Fruit fly (Drosophila melanogaster) whole organism, adult: ENCODE results near the gene Hakai.

Source experiments
- CG11617 ChIP-seq: fragments of 200-800 bp; sonication (Bioruptor generic); optimal IDR thresholded peaks from 2 replicates; lab custom pipeline; 2017; ENCODE audit warnings: mild to moderate bottlenecking, missing biosample characterization, missing genetic modification reagents, missing genetic modification characterization
- CG12768 ChIP-seq: fragments of 200-800 bp; sonication (Bioruptor generic); optimal IDR thresholded peaks from 2 replicates; lab custom pipeline; 2017; ENCODE audit warnings: missing biosample characterization, missing genetic modification characterization, mild to moderate bottlenecking, moderate library complexity, missing genetic modification reagents
- CG14711 ChIP-seq: fragments of 200-800 bp; sonication (Bioruptor generic); optimal IDR thresholded peaks from 2 replicates; lab custom pipeline; 2018; ENCODE audit warnings: missing biosample characterization, mild to moderate bottlenecking, missing genetic modification characterization, moderate library complexity
- CG1620 ChIP-seq: fragments of 200-800 bp; sonication (Bioruptor generic); optimal IDR thresholded peaks from 2 replicates; lab custom pipeline; 2016; ENCODE audit warnings: missing biosample characterization, missing genetic modification characterization
- CG33017 ChIP-seq: fragments of 200-800 bp; sonication (Bioruptor generic); optimal IDR thresholded peaks from 2 replicates; lab custom pipeline; 2018; ENCODE audit warnings: missing biosample characterization, mild to moderate bottlenecking, missing genetic modification characterization, moderate library complexity
- CG5204 ChIP-seq: fragments of 200-800 bp; sonication (Bioruptor generic); optimal IDR thresholded peaks from 2 replicates; lab custom pipeline; 2016; ENCODE audit warnings: missing biosample characterization, missing genetic modification characterization
- CG7045 ChIP-seq: fragments of 200-800 bp; sonication (Bioruptor generic); optimal IDR thresholded peaks from 2 replicates; lab custom pipeline; 2017; ENCODE audit warnings: missing biosample characterization, mild to moderate bottlenecking, missing genetic modification characterization
- CG7101 ChIP-seq: fragments of 200-800 bp; sonication (Bioruptor generic); optimal IDR thresholded peaks from 2 replicates; lab custom pipeline; 2018; ENCODE audit warnings: missing biosample characterization, mild to moderate bottlenecking, missing genetic modification characterization, moderate library complexity
- Clk ChIP-seq: fragments of 200-800 bp; sonication (Bioruptor generic); optimal IDR thresholded peaks from 2 replicates; lab custom pipeline; 2017; ENCODE audit warnings: missing biosample characterization, missing genetic modification characterization
- Crg-1 ChIP-seq: fragments of 200-800 bp; sonication (Bioruptor generic); optimal IDR thresholded peaks from 2 replicates; lab custom pipeline; 2016; ENCODE audit warnings: missing biosample characterization, missing genetic modification characterization
- Hr96 ChIP-seq: fragments of 200-800 bp; sonication (Bioruptor generic); optimal IDR thresholded peaks from 2 replicates; lab custom pipeline; 2016; ENCODE audit warnings: missing biosample characterization, missing genetic modification characterization
- Mnt ChIP-seq: fragments of 200-800 bp; sonication (Bioruptor generic); optimal IDR thresholded peaks from 2 replicates; lab custom pipeline; 2016; ENCODE audit warnings: missing biosample characterization, mild to moderate bottlenecking, missing genetic modification characterization
- bab1 ChIP-seq: fragments of 200-800 bp; sonication (Bioruptor generic); optimal IDR thresholded peaks from 3 replicates; lab custom pipeline; 2019; ENCODE audit warnings: missing biosample characterization, mild to moderate bottlenecking, missing genetic modification characterization, moderate library complexity
- cic ChIP-seq: fragments of 200-800 bp; sonication (Bioruptor generic); optimal IDR thresholded peaks from 2 replicates; lab custom pipeline; 2017; ENCODE audit warnings: missing biosample characterization, mild to moderate bottlenecking, missing genetic modification characterization, moderate library complexity
- cnc ChIP-seq, 2 experiments: fragments of >200 bp; optimal IDR thresholded peaks; 2 replicates each; lab custom pipeline; 2017
- kay ChIP-seq: fragments of 200-800 bp; sonication (Bioruptor generic); peaks from one replicate; lab custom pipeline; 2016; ENCODE audit warnings: missing biosample characterization, missing genetic modification characterization, borderline replicate concordance
- ovo ChIP-seq: fragments of 200-800 bp; sonication (Bioruptor generic); optimal IDR thresholded peaks from 2 replicates; lab custom pipeline; 2016; ENCODE audit warnings: missing biosample characterization, missing genetic modification characterization
- pad ChIP-seq: fragments of 200-800 bp; sonication (Bioruptor generic); optimal IDR thresholded peaks from 3 replicates; lab custom pipeline; 2017; ENCODE audit warnings: missing biosample characterization, missing genetic modification characterization, mild to moderate bottlenecking, moderate library complexity, missing genetic modification reagents
- tj ChIP-seq: fragments of 200-800 bp; sonication (Bioruptor generic); optimal IDR thresholded peaks from 3 replicates; lab custom pipeline; 2017; ENCODE audit warnings: missing biosample characterization, mild to moderate bottlenecking, missing genetic modification characterization, moderate library complexity
- toe ChIP-seq: fragments of 200-800 bp; sonication (Bioruptor generic); optimal IDR thresholded peaks from 2 replicates; lab custom pipeline; 2016; ENCODE audit warnings: missing biosample characterization, missing genetic modification characterization

Gene Hakai

dm6 chr2L:19582185-19582584 is at the start of gene Hakai:
TSS of gene Hakai (minus strand) at chr2L:19582474.
- TF ChIP-seq ovo (GFP tag; lab: Kevin White, UChicago) (no peak), Crg-1 (GFP tag; lab: Kevin White, UChicago) (peak; percentile 37), CG11617 (GFP tag; lab: Kevin White, UChicago) (peak; percentile 48), Hr96 (GFP tag; lab: Kevin White, UChicago) (peak; percentile 78), CG12768 (GFP tag; lab: Kevin White, UChicago) (peak; percentile 65), CG7101 (tag; lab: Kevin White, UChicago) (peak; percentile 46), CG5204 (GFP tag; lab: Kevin White, UChicago) (no peak), Mnt (peak; percentile 38), toe (GFP tag; lab: Kevin White, UChicago) (peak; percentile 74), Clk (GFP tag; lab: Kevin White, UChicago) (peak; percentile 27), tj (GFP tag; lab: Kevin White, UChicago) (peak; percentile 70), kay (GFP tag; lab: Kevin White, UChicago) (no peak), pad (GFP tag; lab: Kevin White, UChicago) (peak; percentile 48), cnc (optimal IDR thresholded peaks at IDR 0.05; lab: Kevin White, UChicago) (no peak), CG14711 (tag; lab: Kevin White, UChicago) (peak; percentile 95), CG33017 (no peak), cic (GFP tag; lab: Kevin White, UChicago) (peak; percentile 6), CG7045 (peak; percentile 67), CG1620 (GFP tag; lab: Kevin White, UChicago) (peak; percentile 63), bab1 (GFP tag; lab: Kevin White, UChicago) (peak; percentile 60)

dm6 chr2L:19628002-19628401 is 45.7 kb upstream of the Hakai start:
- TF ChIP-seq Clk (GFP tag; lab: Kevin White, UChicago) (no peak), tj (GFP tag; lab: Kevin White, UChicago) (no peak), ovo (GFP tag; lab: Kevin White, UChicago) (no peak), CG7045 (no peak), cic (GFP tag; lab: Kevin White, UChicago) (no peak), CG5204 (GFP tag; lab: Kevin White, UChicago) (no peak), CG7101 (tag; lab: Kevin White, UChicago) (no peak), CG1620 (GFP tag; lab: Kevin White, UChicago) (no peak), toe (GFP tag; lab: Kevin White, UChicago) (no peak), cnc (optimal IDR thresholded peaks at IDR 0.05; lab: Kevin White, UChicago) (no peak), kay (GFP tag; lab: Kevin White, UChicago) (no peak), pad (GFP tag; lab: Kevin White, UChicago) (no peak), Hr96 (GFP tag; lab: Kevin White, UChicago) (no peak)

dm6 chr2L:19606318-19606717 is 24.0 kb upstream of the Hakai start, which contains the start of gene CG46244:
TSS of gene CG46244 (plus strand) at chr2L:19606569.
- TF ChIP-seq CG7101 (tag; lab: Kevin White, UChicago) (no peak), CG14711 (tag; lab: Kevin White, UChicago) (no peak), tj (GFP tag; lab: Kevin White, UChicago) (no peak), Crg-1 (GFP tag; lab: Kevin White, UChicago) (no peak), cic (GFP tag; lab: Kevin White, UChicago) (no peak), Clk (GFP tag; lab: Kevin White, UChicago) (no peak), kay (GFP tag; lab: Kevin White, UChicago) (no peak), Mnt (no peak), CG5204 (GFP tag; lab: Kevin White, UChicago) (no peak), CG11617 (GFP tag; lab: Kevin White, UChicago) (no peak), CG33017 (no peak), cnc (optimal IDR thresholded peaks at IDR 0.05; lab: Kevin White, UChicago) (no peak), pad (GFP tag; lab: Kevin White, UChicago) (no peak), CG7045 (no peak), toe (GFP tag; lab: Kevin White, UChicago) (no peak), Hr96 (GFP tag; lab: Kevin White, UChicago) (no peak), CG12768 (GFP tag; lab: Kevin White, UChicago) (no peak)

dm6 chr2L:19605365-19605921 is 23.2 kb upstream of the Hakai start:
- TF ChIP-seq CG5204 (GFP tag; lab: Kevin White, UChicago): no peak
- no peak for TF ChIP-seq CG12768 (GFP tag; lab: Kevin White, UChicago)
- TF ChIP-seq toe (GFP tag; lab: Kevin White, UChicago): no peak
- TF ChIP-seq Hr96 (GFP tag; lab: Kevin White, UChicago): no peak
- TF ChIP-seq CG7101 (tag; lab: Kevin White, UChicago): no peak
- no peak for TF ChIP-seq pad (GFP tag; lab: Kevin White, UChicago)
- TF ChIP-seq cnc (optimal IDR thresholded peaks at IDR 0.05; lab: Kevin White, UChicago): no peak

- no peak for TF ChIP-seq CG7101 (tag; lab: Kevin White, UChicago)
- no peak for TF ChIP-seq Hr96 (GFP tag; lab: Kevin White, UChicago)
- no peak for TF ChIP-seq CG1620 (GFP tag; lab: Kevin White, UChicago)
- no peak for TF ChIP-seq cnc (optimal IDR thresholded peaks at IDR 0.05; lab: Kevin White, UChicago)
- no peak for TF ChIP-seq tj (GFP tag; lab: Kevin White, UChicago)
- TF ChIP-seq Mnt: no peak
- no peak for TF ChIP-seq pad (GFP tag; lab: Kevin White, UChicago)
- TF ChIP-seq ovo (GFP tag; lab: Kevin White, UChicago): no peak
- TF ChIP-seq CG5204 (GFP tag; lab: Kevin White, UChicago): no peak
- no peak for TF ChIP-seq bab1 (GFP tag; lab: Kevin White, UChicago)
- no peak for TF ChIP-seq kay (GFP tag; lab: Kevin White, UChicago)
- TF ChIP-seq cic (GFP tag; lab: Kevin White, UChicago): no peak
- TF ChIP-seq Crg-1 (GFP tag; lab: Kevin White, UChicago): no peak
- TF ChIP-seq CG11617 (GFP tag; lab: Kevin White, UChicago): no peak
- TF ChIP-seq CG14711 (tag; lab: Kevin White, UChicago): no peak
- TF ChIP-seq CG7045: no peak
- TF ChIP-seq toe (GFP tag; lab: Kevin White, UChicago): no peak
- no peak for TF ChIP-seq CG12768 (GFP tag; lab: Kevin White, UChicago)
- no peak for TF ChIP-seq CG33017
Measured at dm6 chr2L:19594102-19594501, 11.8 kb upstream of the Hakai start.
